Fruit fly (Drosophila melanogaster) whole organism, embryonic: ENCODE data around the gene CG5262.

Experiments
- Aef1 ChIP-seq: fragments of 200-800 bp; sonication (Bioruptor generic); IDR thresholded peaks from 3 replicates; pipeline ENCODE4 v1.3.6; 2022; ENCODE audit warnings: missing biosample characterization, missing genetic modification characterization
- Asciz ChIP-seq: fragments of 200-800 bp; sonication (Bioruptor generic); optimal IDR thresholded peaks from 2 replicates; lab custom pipeline; 2017; ENCODE audit warnings: missing biosample characterization, mild to moderate bottlenecking, missing genetic modification characterization, missing genetic modification reagents
- Atf-2 ChIP-seq: fragments of 200-800 bp; sonication (Bioruptor generic); optimal IDR thresholded peaks from 2 replicates; lab custom pipeline; 2016; ENCODE audit warnings: missing biosample characterization, missing genetic modification characterization
- CG10321 ChIP-seq: fragments of 200-800 bp; sonication (Bioruptor generic); IDR thresholded peaks from 2 replicates; pipeline ENCODE4 v1.3.6; 2022; ENCODE audit warnings: missing biosample characterization, missing genetic modification characterization
- CG10979 ChIP-seq: fragments of 200-800 bp; sonication (Bioruptor generic); optimal IDR thresholded peaks from 2 replicates; lab custom pipeline; 2018; ENCODE audit warnings: missing biosample characterization, mild to moderate bottlenecking, missing genetic modification characterization, moderate library complexity
- CG16779 ChIP-seq: fragments of 200-800 bp; sonication (Bioruptor generic); IDR thresholded peaks from 2 replicates; pipeline ENCODE4 v1.3.6; 2022; ENCODE audit warnings: missing biosample characterization, missing genetic modification characterization
- CG18262 ChIP-seq: fragments of 200-800 bp; optimal IDR thresholded peaks from 3 replicates; lab custom pipeline; 2019; ENCODE audit warnings: missing biosample characterization, mild to moderate bottlenecking, missing genetic modification characterization, moderate library complexity
- CG2116 ChIP-seq: fragments of 200-800 bp; sonication (Bioruptor generic); optimal IDR thresholded peaks from 3 replicates; lab custom pipeline; 2018; ENCODE audit warnings: missing biosample characterization, mild to moderate bottlenecking, missing genetic modification characterization
- CG31441 ChIP-seq: fragments of 200-800 bp; sonication (Bioruptor generic); IDR thresholded peaks from 2 replicates; pipeline ENCODE4 v1.3.6; 2022; ENCODE audit warnings: missing biosample characterization, missing genetic modification characterization
- CG34224 ChIP-seq: fragments of 200-800 bp; sonication (Bioruptor generic); IDR thresholded peaks from 3 replicates; pipeline ENCODE4 v1.3.6; 2022; ENCODE audit warnings: missing biosample characterization, missing genetic modification characterization; ENCODE audit not compliant: partially characterized antibody
- CG34376 ChIP-seq: fragments of 200-800 bp; sonication (Bioruptor generic); optimal IDR thresholded peaks from 2 replicates; lab custom pipeline; 2018; ENCODE audit warnings: missing biosample characterization, mild to moderate bottlenecking, missing genetic modification characterization
- CG5953 ChIP-seq: fragments of 200-800 bp; sonication (Bioruptor generic); IDR thresholded peaks from 2 replicates; pipeline ENCODE4 v1.3.6; 2022; ENCODE audit warnings: missing biosample characterization, missing genetic modification characterization
- CG6683 ChIP-seq: fragments of 200-800 bp; sonication (Bioruptor generic); optimal IDR thresholded peaks from 2 replicates; lab custom pipeline; 2017; ENCODE audit warnings: missing biosample characterization, mild to moderate bottlenecking, missing genetic modification characterization, missing genetic modification reagents
- CG6689 ChIP-seq: fragments of 200-800 bp; sonication (Bioruptor generic); IDR thresholded peaks from 2 replicates; pipeline ENCODE4 v1.3.6; 2022; ENCODE audit warnings: missing biosample characterization, missing genetic modification characterization
- CG6813 ChIP-seq: fragments of 200-800 bp; sonication (Bioruptor generic); optimal IDR thresholded peaks from 2 replicates; lab custom pipeline; 2017; ENCODE audit warnings: missing biosample characterization, missing genetic modification characterization, mild to moderate bottlenecking, moderate library complexity, missing genetic modification reagents
- CG7357 ChIP-seq: fragments of 200-800 bp; sonication (Bioruptor generic); IDR thresholded peaks from 3 replicates; pipeline ENCODE4 v1.3.6; 2022; ENCODE audit warnings: missing biosample characterization, missing genetic modification characterization
- CG7839 ChIP-seq: fragments of 200-800 bp; sonication (Bioruptor generic); optimal IDR thresholded peaks from 3 replicates; lab custom pipeline; 2018; ENCODE audit warnings: missing biosample characterization, mild to moderate bottlenecking, missing genetic modification characterization, moderate library complexity
- CG7963 ChIP-seq: fragments of 200-800 bp; sonication (Bioruptor generic); IDR thresholded peaks from 3 replicates; pipeline ENCODE4 v1.3.6; 2022; ENCODE audit warnings: missing biosample characterization, missing genetic modification characterization; ENCODE audit not compliant: partially characterized antibody
- CG9876 ChIP-seq: fragments of 200-800 bp; sonication (Bioruptor generic); optimal IDR thresholded peaks from 2 replicates; lab custom pipeline; 2016; ENCODE audit warnings: missing biosample characterization, missing genetic modification characterization
- Chrac-16 ChIP-seq: fragments of 200-800 bp; sonication (Bioruptor generic); optimal IDR thresholded peaks from 3 replicates; lab custom pipeline; 2016; ENCODE audit warnings: missing biosample characterization, missing genetic modification characterization
- Dip2 ChIP-seq: fragments of 200-800 bp; sonication (Bioruptor generic); IDR thresholded peaks from 2 replicates; pipeline ENCODE4 v1.3.6; 2022; ENCODE audit warnings: missing biosample characterization, missing genetic modification characterization
- Dp ChIP-seq: fragments of 200-800 bp; sonication (Bioruptor generic); optimal IDR thresholded peaks from 2 replicates; lab custom pipeline; 2018; ENCODE audit warnings: missing biosample characterization, mild to moderate bottlenecking, missing genetic modification characterization, moderate library complexity
- Ets65A ChIP-seq: fragments of 200-800 bp; sonication (Bioruptor generic); peaks from one replicate; lab custom pipeline; 2016; ENCODE audit warnings: missing biosample characterization, missing genetic modification characterization
- HLH3B ChIP-seq: fragments of 200-800 bp; sonication (Bioruptor generic); IDR thresholded peaks from 2 replicates; pipeline ENCODE4 v1.3.6; 2022; ENCODE audit warnings: missing biosample characterization, missing genetic modification characterization
- Hey ChIP-seq: fragments of 200-800 bp; sonication (Bioruptor generic); optimal IDR thresholded peaks from 3 replicates; lab custom pipeline; 2018; ENCODE audit warnings: missing biosample characterization, mild to moderate bottlenecking, missing genetic modification characterization
- Hsf ChIP-seq: fragments of 200-800 bp; sonication (Bioruptor generic); optimal IDR thresholded peaks from 3 replicates; lab custom pipeline; 2016; ENCODE audit warnings: missing biosample characterization, missing genetic modification characterization
- NC2α ChIP-seq: fragments of 200-800 bp; sonication (Bioruptor generic); optimal IDR thresholded peaks from 2 replicates; lab custom pipeline; 2016; ENCODE audit warnings: missing biosample characterization, missing genetic modification characterization
- NC2β ChIP-seq: fragments of 200-800 bp; sonication (Bioruptor generic); optimal IDR thresholded peaks from 2 replicates; lab custom pipeline; 2016; ENCODE audit warnings: missing biosample characterization, missing genetic modification characterization
- NK7.1 ChIP-seq: fragments of 200-800 bp; sonication (Bioruptor generic); optimal IDR thresholded peaks from 3 replicates; lab custom pipeline; 2016; ENCODE audit warnings: missing biosample characterization, missing genetic modification characterization
- Ptx1 ChIP-seq: fragments of 200-800 bp; sonication (Bioruptor generic); IDR thresholded peaks from 2 replicates; pipeline ENCODE4 v1.3.6; 2022; ENCODE audit warnings: missing biosample characterization, missing genetic modification characterization
- Stat92E ChIP-seq, 3 experiments: fragments of >200 bp in 2 of 3; fragments of 200-800 bp in 1 of 3; sonication (Bioruptor generic) in 1 of 3; optimal IDR thresholded peaks; 2 replicates each; lab custom pipeline; 2017 to 2019; ENCODE audit warnings: missing biosample characterization in 3 of 3, missing genetic modification characterization in 3 of 3, mild to moderate bottlenecking in 1 of 3, moderate library complexity in 1 of 3
- Xbp1 ChIP-seq: fragments of 200-800 bp; sonication (Bioruptor generic); optimal IDR thresholded peaks from 3 replicates; lab custom pipeline; 2016; ENCODE audit warnings: missing biosample characterization, mild to moderate bottlenecking, missing genetic modification characterization
- aop ChIP-seq: fragments of 200-800 bp; sonication (Bioruptor generic); IDR thresholded peaks from 2 replicates; pipeline ENCODE4 v1.3.6; 2022; ENCODE audit warnings: missing biosample characterization, missing genetic modification characterization
- ara ChIP-seq: fragments of 200-800 bp; sonication (Bioruptor generic); IDR thresholded peaks from 2 replicates; pipeline ENCODE4 v1.3.6; 2022; ENCODE audit warnings: missing biosample characterization, missing genetic modification characterization
- bab2 ChIP-seq: fragments of 200-800 bp; sonication (Bioruptor generic); optimal IDR thresholded peaks from 2 replicates; lab custom pipeline; 2016; ENCODE audit warnings: missing biosample characterization, missing genetic modification characterization
- bbx ChIP-seq: fragments of 200-800 bp; sonication (Bioruptor generic); IDR thresholded peaks from 2 replicates; pipeline ENCODE4 v1.3.6; 2022; ENCODE audit warnings: missing biosample characterization, missing genetic modification characterization; ENCODE audit not compliant: partially characterized antibody
- br ChIP-seq: fragments of >200 bp; optimal IDR thresholded peaks from 2 replicates; lab custom pipeline; 2017
- cg ChIP-seq: fragments of 200-800 bp; sonication (Bioruptor generic); optimal IDR thresholded peaks from 3 replicates; lab custom pipeline; 2019; ENCODE audit warnings: missing biosample characterization, mild to moderate bottlenecking, missing genetic modification characterization, moderate library complexity
- crc ChIP-seq: fragments of 200-800 bp; sonication (Bioruptor generic); optimal IDR thresholded peaks from 2 replicates; lab custom pipeline; 2016; ENCODE audit warnings: missing biosample characterization, missing genetic modification characterization
- cwo ChIP-seq: fragments of 200-800 bp; sonication (Bioruptor generic); optimal IDR thresholded peaks from 3 replicates; lab custom pipeline; 2017; ENCODE audit warnings: missing biosample characterization, missing genetic modification characterization, mild to moderate bottlenecking, moderate library complexity, missing genetic modification reagents
- danr ChIP-seq: fragments of 200-800 bp; sonication (Bioruptor generic); IDR thresholded peaks from 2 replicates; pipeline ENCODE4 v1.3.6; 2022; ENCODE audit warnings: missing biosample characterization, missing genetic modification characterization
- gem ChIP-seq: fragments of 200-800 bp; sonication (Bioruptor generic); optimal IDR thresholded peaks from 2 replicates; lab custom pipeline; 2019; ENCODE audit warnings: missing biosample characterization, mild to moderate bottlenecking, missing genetic modification characterization, moderate library complexity
- knrl ChIP-seq: fragments of 200-800 bp; sonication (Bioruptor generic); IDR thresholded peaks from 3 replicates; pipeline ENCODE4 v1.3.6; 2022; ENCODE audit warnings: missing biosample characterization, missing genetic modification characterization; ENCODE audit not compliant: partially characterized antibody
- nerfin-2 ChIP-seq: fragments of 200-800 bp; sonication (Bioruptor generic); IDR thresholded peaks from 2 replicates; pipeline ENCODE4 v1.3.6; 2022; ENCODE audit warnings: missing biosample characterization, missing genetic modification characterization; ENCODE audit not compliant: partially characterized antibody
- oc ChIP-seq: fragments of 200-800 bp; sonication (Bioruptor generic); optimal IDR thresholded peaks from 2 replicates; lab custom pipeline; 2018; ENCODE audit warnings: missing biosample characterization, mild to moderate bottlenecking, missing genetic modification characterization, moderate library complexity
- peb ChIP-seq: fragments of 200-800 bp; sonication (Bioruptor generic); IDR thresholded peaks from 2 replicates; pipeline ENCODE4 v1.3.6; 2022; ENCODE audit warnings: missing biosample characterization, missing genetic modification characterization
- pho ChIP-seq: fragments of 200-800 bp; sonication (Bioruptor generic); optimal IDR thresholded peaks from 2 replicates; lab custom pipeline; 2016; ENCODE audit warnings: missing biosample characterization, missing genetic modification characterization
- sc ChIP-seq, 3 experiments: fragments of >200 bp in 2 of 3; fragments of 200-800 bp in 1 of 3; sonication (Bioruptor generic) in 1 of 3; optimal IDR thresholded peaks; 2 replicates in 2 of 3; 3 replicates in 1 of 3; lab custom pipeline; 2017; ENCODE audit warnings: mild to moderate bottlenecking in 1 of 3, missing biosample characterization in 1 of 3, missing genetic modification characterization in 1 of 3, missing genetic modification reagents in 1 of 3
- stc ChIP-seq: fragments of 200-800 bp; sonication (Bioruptor generic); IDR thresholded peaks from 2 replicates; pipeline ENCODE4 v1.3.6; 2022; ENCODE audit warnings: missing biosample characterization, missing genetic modification characterization

The CG5262 gene

dm6 chr3L:20395257-20395909 lies 34.9 kb downstream of the CG5262 start (continued):
- TF ChIP-seq CG34376 (GFP tag; lab: Kevin White, UChicago), result peak; percentile 82
- peak; percentile 19 for TF ChIP-seq CG6683 (GFP tag; lab: Kevin White, UChicago)
- no peak for TF ChIP-seq CG10979 (tag; lab: Kevin White, UChicago)
- TF ChIP-seq Aef1, result peak; percentile 33; the same call in 1 of the 3 replicates
- no peak; the same call in 1 of the 2 replicates for TF ChIP-seq aop (GFP tag; lab: Robert Waterston, UW)
- peak; percentile 71 for TF ChIP-seq gem
- peak; percentile 64 for TF ChIP-seq pho
- peak; percentile 37 for TF ChIP-seq Chrac-16 (GFP tag; lab: Kevin White, UChicago)
- TF ChIP-seq crc, result peak; percentile 35
- 0 out of 2 replicates have a peak, but pooled peaks have one; percentile 34 for TF ChIP-seq CG6689 (GFP tag; lab: Robert Waterston, UW)
- TF ChIP-seq CG7963 (GFP tag; lab: Robert Waterston, UW), result no peak
- no peak for TF ChIP-seq sc (optimal IDR thresholded peaks at IDR 0.05; lab: Kevin White, UChicago)
- no peak for TF ChIP-seq sc (GFP tag; optimal IDR thresholded peaks at IDR 0.05; lab: Kevin White, UChicago)
- no peak for TF ChIP-seq peb (GFP tag; lab: Robert Waterston, UW)
- TF ChIP-seq br (lab: Kevin White, UChicago), result no peak
- no peak for TF ChIP-seq knrl (GFP tag; lab: Robert Waterston, UW)
- TF ChIP-seq nerfin-2, result no peak
- 0 out of 2 replicates have a peak, but pooled peaks have one; percentile 20 for TF ChIP-seq CG5953
- peak; percentile 22 for TF ChIP-seq CG18262 (tag; lab: Kevin White, UChicago)
- TF ChIP-seq NK7.1 (GFP tag; lab: Kevin White, UChicago), result no peak
- no peak for TF ChIP-seq CG16779 (GFP tag; lab: Robert Waterston, UW)
- TF ChIP-seq Dp, result no peak
- peak; percentile 85 for TF ChIP-seq cwo (GFP tag; lab: Kevin White, UChicago)
- TF ChIP-seq CG7839 (tag; lab: Kevin White, UChicago), result peak; percentile 63
- TF ChIP-seq NC2β (GFP tag; lab: Kevin White, UChicago), result no peak
- no peak for TF ChIP-seq danr
- peak; percentile 36 for TF ChIP-seq cg (GFP tag; lab: Kevin White, UChicago)
- peak; percentile 49 for TF ChIP-seq Ptx1 (GFP tag; lab: Robert Waterston, UW)
- TF ChIP-seq CG6813 (GFP tag; lab: Kevin White, UChicago), result no peak
- TF ChIP-seq CG2116 (GFP tag; lab: Kevin White, UChicago), result no peak
- no peak for TF ChIP-seq stc (GFP tag; lab: Robert Waterston, UW)
- TF ChIP-seq Stat92E (GFP tag; optimal IDR thresholded peaks at IDR 0.05; lab: Kevin White, UChicago), result no peak
- peak; percentile 29 for TF ChIP-seq Atf-2 (GFP tag; lab: Kevin White, UChicago)
- TF ChIP-seq Asciz (GFP tag; lab: Kevin White, UChicago), result no peak
- no peak for TF ChIP-seq CG10321 (GFP tag; lab: Robert Waterston, UW)
- peak; percentile 32 for TF ChIP-seq bab2 (GFP tag; lab: Kevin White, UChicago)
- TF ChIP-seq Hsf (GFP tag; lab: Kevin White, UChicago), result peak; percentile 62
- no peak for TF ChIP-seq oc (tag; lab: Kevin White, UChicago)
- no peak for TF ChIP-seq NC2α (GFP tag; lab: Kevin White, UChicago)
- TF ChIP-seq CG7357 (GFP tag; lab: Robert Waterston, UW), result no peak
- TF ChIP-seq ara (GFP tag; lab: Robert Waterston, UW), result no peak
- peak; percentile 42; the same call in 2 of the 3 replicates for TF ChIP-seq CG34224
- TF ChIP-seq CG31441 (GFP tag; lab: Robert Waterston, UW), result 0 out of 2 replicates have a peak, but pooled peaks have one; percentile 24
- peak; percentile 40 for TF ChIP-seq Xbp1 (GFP tag; lab: Kevin White, UChicago)
- TF ChIP-seq Hey (tag; lab: Kevin White, UChicago), result peak; percentile 40
- TF ChIP-seq bbx (GFP tag; lab: Robert Waterston, UW), result 0 out of 2 replicates have a peak, but pooled peaks have one; percentile 21
- TF ChIP-seq Ets65A (GFP tag; lab: Kevin White, UChicago), result peak; percentile 31
- no peak for TF ChIP-seq Dip2 (GFP tag; lab: Robert Waterston, UW)
- no peak for TF ChIP-seq HLH3B
- no peak for TF ChIP-seq CG9876 (GFP tag; lab: Kevin White, UChicago)
